Fruit fly (Drosophila melanogaster) whole organism, adult: ENCODE results near the gene Cp7Fc.

ENCODE experiments used
- CG11617 ChIP-seq: fragments of 200-800 bp; sonication (Bioruptor generic); optimal IDR thresholded peaks from 2 replicates; lab custom pipeline; 2017; ENCODE audit warnings: mild to moderate bottlenecking, missing biosample characterization, missing genetic modification reagents, missing genetic modification characterization
- CG12768 ChIP-seq: fragments of 200-800 bp; sonication (Bioruptor generic); optimal IDR thresholded peaks from 2 replicates; lab custom pipeline; 2017; ENCODE audit warnings: missing biosample characterization, missing genetic modification characterization, mild to moderate bottlenecking, moderate library complexity, missing genetic modification reagents
- CG14711 ChIP-seq: fragments of 200-800 bp; sonication (Bioruptor generic); optimal IDR thresholded peaks from 2 replicates; lab custom pipeline; 2018; ENCODE audit warnings: missing biosample characterization, mild to moderate bottlenecking, missing genetic modification characterization, moderate library complexity
- CG1620 ChIP-seq: fragments of 200-800 bp; sonication (Bioruptor generic); optimal IDR thresholded peaks from 2 replicates; lab custom pipeline; 2016; ENCODE audit warnings: missing biosample characterization, missing genetic modification characterization
- CG33017 ChIP-seq: fragments of 200-800 bp; sonication (Bioruptor generic); optimal IDR thresholded peaks from 2 replicates; lab custom pipeline; 2018; ENCODE audit warnings: missing biosample characterization, mild to moderate bottlenecking, missing genetic modification characterization, moderate library complexity
- CG5204 ChIP-seq: fragments of 200-800 bp; sonication (Bioruptor generic); optimal IDR thresholded peaks from 2 replicates; lab custom pipeline; 2016; ENCODE audit warnings: missing biosample characterization, missing genetic modification characterization
- CG7045 ChIP-seq: fragments of 200-800 bp; sonication (Bioruptor generic); optimal IDR thresholded peaks from 2 replicates; lab custom pipeline; 2017; ENCODE audit warnings: missing biosample characterization, mild to moderate bottlenecking, missing genetic modification characterization
- CG7101 ChIP-seq: fragments of 200-800 bp; sonication (Bioruptor generic); optimal IDR thresholded peaks from 2 replicates; lab custom pipeline; 2018; ENCODE audit warnings: missing biosample characterization, mild to moderate bottlenecking, missing genetic modification characterization, moderate library complexity
- Clk ChIP-seq: fragments of 200-800 bp; sonication (Bioruptor generic); optimal IDR thresholded peaks from 2 replicates; lab custom pipeline; 2017; ENCODE audit warnings: missing biosample characterization, missing genetic modification characterization
- Crg-1 ChIP-seq: fragments of 200-800 bp; sonication (Bioruptor generic); optimal IDR thresholded peaks from 2 replicates; lab custom pipeline; 2016; ENCODE audit warnings: missing biosample characterization, missing genetic modification characterization
- Hr96 ChIP-seq: fragments of 200-800 bp; sonication (Bioruptor generic); optimal IDR thresholded peaks from 2 replicates; lab custom pipeline; 2016; ENCODE audit warnings: missing biosample characterization, missing genetic modification characterization
- Mnt ChIP-seq: fragments of 200-800 bp; sonication (Bioruptor generic); optimal IDR thresholded peaks from 2 replicates; lab custom pipeline; 2016; ENCODE audit warnings: missing biosample characterization, mild to moderate bottlenecking, missing genetic modification characterization
- bab1 ChIP-seq: fragments of 200-800 bp; sonication (Bioruptor generic); optimal IDR thresholded peaks from 3 replicates; lab custom pipeline; 2019; ENCODE audit warnings: missing biosample characterization, mild to moderate bottlenecking, missing genetic modification characterization, moderate library complexity
- cic ChIP-seq: fragments of 200-800 bp; sonication (Bioruptor generic); optimal IDR thresholded peaks from 2 replicates; lab custom pipeline; 2017; ENCODE audit warnings: missing biosample characterization, mild to moderate bottlenecking, missing genetic modification characterization, moderate library complexity
- cnc ChIP-seq, 2 experiments: fragments of >200 bp; optimal IDR thresholded peaks; 2 replicates each; lab custom pipeline; 2017
- kay ChIP-seq: fragments of 200-800 bp; sonication (Bioruptor generic); peaks from one replicate; lab custom pipeline; 2016; ENCODE audit warnings: missing biosample characterization, missing genetic modification characterization, borderline replicate concordance
- ovo ChIP-seq: fragments of 200-800 bp; sonication (Bioruptor generic); optimal IDR thresholded peaks from 2 replicates; lab custom pipeline; 2016; ENCODE audit warnings: missing biosample characterization, missing genetic modification characterization
- pad ChIP-seq: fragments of 200-800 bp; sonication (Bioruptor generic); optimal IDR thresholded peaks from 3 replicates; lab custom pipeline; 2017; ENCODE audit warnings: missing biosample characterization, missing genetic modification characterization, mild to moderate bottlenecking, moderate library complexity, missing genetic modification reagents
- tj ChIP-seq: fragments of 200-800 bp; sonication (Bioruptor generic); optimal IDR thresholded peaks from 3 replicates; lab custom pipeline; 2017; ENCODE audit warnings: missing biosample characterization, mild to moderate bottlenecking, missing genetic modification characterization, moderate library complexity
- toe ChIP-seq: fragments of 200-800 bp; sonication (Bioruptor generic); optimal IDR thresholded peaks from 2 replicates; lab custom pipeline; 2016; ENCODE audit warnings: missing biosample characterization, missing genetic modification characterization

The Cp7Fc gene

DNA sequence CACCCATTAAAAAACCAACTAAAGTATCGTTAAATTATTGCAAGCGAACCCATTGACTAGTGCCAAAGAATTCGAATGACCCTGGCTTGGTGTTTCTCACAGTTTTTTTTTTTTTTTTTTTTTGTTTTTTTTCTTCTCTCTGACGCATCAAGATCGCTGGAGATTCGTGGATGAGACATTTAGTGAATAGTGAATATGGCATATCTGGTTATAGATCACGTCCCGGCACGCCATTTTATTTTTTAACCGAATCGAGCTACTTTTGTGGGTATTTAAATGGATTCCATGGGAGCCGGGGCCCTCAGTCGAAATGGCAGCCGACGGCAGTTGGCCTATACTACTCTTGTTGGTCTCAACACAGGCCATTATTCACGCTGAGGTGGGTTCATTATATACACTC lies at the start of gene Cp7Fc:
Cp7Fc (plus strand) TSS at position 301 of the 400 bp plus-strand sequence.
- no peak for TF ChIP-seq kay
- peak; percentile 8 for TF ChIP-seq Crg-1
- TF ChIP-seq bab1 (GFP tag; lab: Kevin White, UChicago): peak; percentile 16

DNA sequence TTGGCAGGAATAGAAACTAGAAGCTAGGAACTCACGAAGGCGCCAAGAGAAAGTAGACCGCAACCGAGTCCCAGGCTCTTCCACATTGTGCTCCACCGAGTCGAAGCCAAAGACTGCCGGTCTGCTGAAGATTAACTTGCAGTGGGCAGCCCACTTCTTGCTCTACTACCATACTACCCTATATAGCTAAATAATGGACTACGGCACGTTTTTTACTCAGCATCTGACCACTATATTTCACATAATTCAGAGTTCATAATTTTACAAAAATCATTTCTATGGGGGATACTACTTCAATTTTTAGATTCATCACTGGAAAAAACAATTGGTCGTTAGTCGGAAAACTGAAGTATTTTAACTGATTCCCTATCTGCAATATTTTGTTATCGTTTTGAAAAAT lies 43.2 kb upstream of the Cp7Fc start, which contains the start of gene CG32712:
CG32712 (minus strand) TSS at position 101 of the 400 bp plus-strand sequence.
- no peak for TF ChIP-seq kay
- no peak for TF ChIP-seq toe (GFP tag; lab: Kevin White, UChicago)
- no peak for TF ChIP-seq Hr96 (GFP tag; lab: Kevin White, UChicago)
- TF ChIP-seq Crg-1: no peak
- no peak for TF ChIP-seq CG5204
- no peak for TF ChIP-seq CG7101 (tag; lab: Kevin White, UChicago)
- TF ChIP-seq cnc (optimal IDR thresholded peaks at IDR 0.05; lab: Kevin White, UChicago): no peak
- TF ChIP-seq cic (GFP tag; lab: Kevin White, UChicago): no peak
- TF ChIP-seq Mnt (GFP tag; lab: Kevin White, UChicago): no peak
- no peak for TF ChIP-seq ovo (GFP tag; lab: Kevin White, UChicago)
- TF ChIP-seq Clk: no peak
- no peak for TF ChIP-seq CG33017 (tag; lab: Kevin White, UChicago)
- TF ChIP-seq bab1 (GFP tag; lab: Kevin White, UChicago): no peak
- TF ChIP-seq tj: no peak
- TF ChIP-seq CG12768 (GFP tag; lab: Kevin White, UChicago): no peak
- no peak for TF ChIP-seq CG11617
- TF ChIP-seq CG7045 (GFP tag; lab: Kevin White, UChicago): no peak
- no peak for TF ChIP-seq pad (GFP tag; lab: Kevin White, UChicago)
- TF ChIP-seq CG14711: no peak
- TF ChIP-seq CG1620 (GFP tag; lab: Kevin White, UChicago): no peak

DNA sequence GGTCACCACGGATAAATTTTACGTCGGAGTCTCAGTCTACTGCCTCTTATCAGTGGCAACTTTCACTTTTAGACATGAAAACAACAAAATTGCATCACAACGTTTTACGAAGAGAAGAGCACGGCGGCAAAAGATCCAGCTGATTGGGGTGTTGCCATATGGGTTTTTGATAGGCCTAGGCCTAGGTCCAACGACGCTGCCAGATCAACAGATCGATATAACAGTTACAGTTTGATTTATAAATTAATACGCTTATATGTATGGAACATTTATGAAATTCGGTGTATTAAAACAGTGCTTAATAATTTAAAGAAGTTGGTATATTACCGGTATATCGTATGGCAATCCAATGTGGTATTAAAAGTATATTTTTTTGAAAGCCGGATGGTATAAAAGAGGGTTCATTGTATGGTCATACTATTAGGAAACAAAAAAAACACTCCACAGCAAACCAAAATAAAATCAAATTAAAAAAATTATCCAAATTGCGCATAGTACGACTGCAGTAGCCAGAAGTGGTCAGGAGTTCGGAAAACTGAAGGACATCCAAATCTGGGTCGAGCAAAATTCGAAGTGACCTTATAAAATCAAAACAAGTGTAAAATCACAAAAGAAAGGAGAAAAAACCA lies 40.1 kb upstream of the Cp7Fc start, which contains the start of gene CG1440:
CG1440 (plus strand) TSS at position 402 of the 629 bp plus-strand sequence.
- TF ChIP-seq CG1620 (GFP tag; lab: Kevin White, UChicago) (peak; percentile 14), CG33017 (tag; lab: Kevin White, UChicago) (no peak), Crg-1 (no peak), CG11617 (peak; percentile 33), Mnt (GFP tag; lab: Kevin White, UChicago) (peak; percentile 59), CG7101 (tag; lab: Kevin White, UChicago) (peak; percentile 57), kay (no peak), tj (no peak), CG14711 (peak; percentile 61), ovo (GFP tag; lab: Kevin White, UChicago) (no peak), cnc (optimal IDR thresholded peaks at IDR 0.05; lab: Kevin White, UChicago) (no peak), Clk (no peak), Hr96 (GFP tag; lab: Kevin White, UChicago) (no peak), pad (GFP tag; lab: Kevin White, UChicago) (no peak), CG7045 (GFP tag; lab: Kevin White, UChicago) (no peak), CG5204 (no peak), CG12768 (GFP tag; lab: Kevin White, UChicago) (no peak), bab1 (GFP tag; lab: Kevin White, UChicago) (peak; percentile 89), toe (GFP tag; lab: Kevin White, UChicago) (no peak), cic (GFP tag; lab: Kevin White, UChicago) (no peak)

DNA sequence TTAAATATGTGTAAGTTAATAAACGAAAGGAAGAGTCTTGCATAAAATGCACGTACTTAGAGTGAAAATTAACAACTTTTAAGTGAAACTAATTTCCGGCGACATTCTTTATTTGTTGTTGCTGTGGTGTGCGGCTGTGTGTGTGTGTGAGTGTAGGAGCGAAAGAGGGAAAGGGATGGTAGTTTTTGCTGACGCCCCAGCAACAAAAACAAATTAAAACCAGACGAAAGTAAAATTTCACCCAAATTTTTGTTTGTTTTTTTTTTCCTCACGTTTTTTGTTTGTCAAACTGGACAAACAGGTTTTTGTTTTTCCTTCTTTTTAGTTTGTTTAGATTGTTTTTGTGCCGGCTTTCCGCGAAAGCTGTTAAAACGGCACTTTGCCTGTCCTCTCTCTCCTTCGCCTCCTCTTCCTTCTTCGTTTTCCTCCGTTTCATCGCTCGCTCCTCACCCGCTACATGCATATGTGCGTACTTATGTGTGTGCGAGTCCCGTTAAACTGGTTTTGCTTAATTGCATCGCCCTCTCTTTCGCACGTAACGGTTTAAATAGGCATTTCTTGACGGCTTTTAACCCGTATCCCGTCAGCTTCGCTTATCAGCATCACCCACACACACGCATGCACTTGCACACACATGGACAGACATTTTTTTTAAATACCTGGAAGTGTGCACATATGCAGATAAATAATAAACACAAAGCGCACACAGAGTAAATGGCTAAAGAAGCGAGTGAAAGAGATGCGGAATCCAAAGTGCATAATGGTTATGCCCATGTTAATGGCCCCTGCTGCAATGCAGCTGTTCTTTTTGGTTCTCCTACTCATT lies 39.4 kb upstream of the Cp7Fc start, which contains the start of gene Miga:
Miga (minus strand) TSS at position 536 of the 826 bp plus-strand sequence.
- TF ChIP-seq pad (GFP tag; lab: Kevin White, UChicago): peak; percentile 96
- TF ChIP-seq Crg-1: peak; percentile 10
- no peak for TF ChIP-seq Clk
- peak; percentile 33 for TF ChIP-seq bab1 (GFP tag; lab: Kevin White, UChicago)
- peak; percentile 62 for TF ChIP-seq tj
- peak; percentile 100 for TF ChIP-seq ovo (GFP tag; lab: Kevin White, UChicago)
- TF ChIP-seq CG7101 (tag; lab: Kevin White, UChicago): no peak
- TF ChIP-seq Mnt (GFP tag; lab: Kevin White, UChicago): peak; percentile 21
- TF ChIP-seq CG7045 (GFP tag; lab: Kevin White, UChicago): no peak

DNA sequence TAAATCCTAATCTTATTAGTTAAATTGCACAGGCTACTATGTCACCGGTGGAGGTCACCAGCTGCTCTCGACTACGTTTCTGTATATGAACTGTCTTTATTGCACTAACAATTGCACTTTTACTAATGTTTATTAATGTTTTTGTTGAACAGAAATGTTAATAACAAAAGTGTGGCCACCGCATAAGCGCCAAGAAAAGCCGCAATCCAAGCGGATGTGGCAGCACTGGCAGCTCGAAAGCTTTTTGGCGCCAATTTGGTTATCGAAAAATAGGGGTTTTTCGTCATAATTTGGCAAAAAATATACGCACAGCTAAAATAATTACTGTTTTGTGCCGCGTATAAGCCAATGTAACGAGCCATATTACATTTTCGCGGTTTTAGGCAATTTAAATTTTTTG lies 34.8 kb upstream of the Cp7Fc start, which contains the start of gene CG12123:
CG12123 (minus strand) TSS at position 188 of the 400 bp plus-strand sequence.
- TF ChIP-seq bab1 (GFP tag; lab: Kevin White, UChicago): peak; percentile 67
- no peak for TF ChIP-seq CG33017 (tag; lab: Kevin White, UChicago)

DNA sequence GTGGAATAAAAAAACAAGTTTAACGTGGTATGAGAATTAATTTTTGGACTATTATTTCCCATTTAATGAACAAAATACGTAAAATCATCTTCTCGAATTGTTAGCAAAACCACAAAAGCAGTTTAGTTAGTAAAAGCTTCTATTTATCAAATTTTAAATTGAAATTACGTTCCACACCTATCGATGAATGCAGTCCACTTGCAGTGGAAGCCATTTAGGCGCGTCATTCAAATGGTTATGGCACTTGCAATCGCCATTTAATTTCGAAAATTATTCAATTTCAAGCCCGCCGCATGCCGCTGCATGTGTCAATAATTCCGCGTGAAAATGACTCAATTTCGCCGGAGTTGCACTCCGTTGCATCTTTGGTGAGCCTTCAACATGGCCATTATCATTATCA lies 34.0 kb upstream of the Cp7Fc start:
- TF ChIP-seq bab1 (GFP tag; lab: Kevin White, UChicago): peak; percentile 29
- no peak for TF ChIP-seq CG12768 (GFP tag; lab: Kevin White, UChicago)
- TF ChIP-seq cic (GFP tag; lab: Kevin White, UChicago): no peak
- TF ChIP-seq CG14711: no peak
- no peak for TF ChIP-seq tj
- TF ChIP-seq ovo (GFP tag; lab: Kevin White, UChicago): no peak
- no peak for TF ChIP-seq Mnt (GFP tag; lab: Kevin White, UChicago)
- TF ChIP-seq CG5204: no peak
- peak; percentile 30 for TF ChIP-seq kay
- TF ChIP-seq toe (GFP tag; lab: Kevin White, UChicago): no peak
- no peak for TF ChIP-seq Hr96 (GFP tag; lab: Kevin White, UChicago)
- no peak for TF ChIP-seq CG7101 (tag; lab: Kevin White, UChicago)
- TF ChIP-seq Clk: no peak
